Worm (Caenorhabditis elegans): ENCODE data around the gene gtf-2A2.
A peak's percentile ranks its signal among the peaks of the same experiment; 100 is the strongest.

The gtf-2A2 gene

DNA sequence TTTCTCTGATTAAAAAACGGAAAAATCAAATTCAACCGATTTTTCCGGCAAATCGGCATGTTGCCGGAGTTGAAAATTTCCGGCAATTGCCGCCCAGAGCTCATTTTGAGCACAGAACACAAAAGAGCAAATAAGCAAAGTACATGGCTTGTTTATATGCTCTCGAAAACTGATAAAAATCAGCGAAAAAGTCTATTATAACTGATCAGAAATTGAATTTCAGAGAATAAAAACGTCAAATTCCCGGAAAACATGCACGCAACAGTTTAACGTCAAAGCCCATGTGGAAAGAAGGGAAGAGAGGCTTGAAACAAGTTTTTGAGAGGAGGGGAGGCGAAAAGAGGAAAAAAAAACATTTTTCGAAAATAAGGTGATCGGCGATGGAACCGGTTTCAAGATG is 44.3 kb downstream of the gtf-2A2 start:
- no peak for TF ChIP-seq sem-2 (GFP tag; optimal IDR thresholded peaks at IDR 0.05)
- no peak for TF ChIP-seq snpc-4 (tag; optimal IDR thresholded peaks at IDR 0.05)
- no peak for TF ChIP-seq ztf-11 (tag; optimal IDR thresholded peaks at IDR 0.05)
- no peak for TF ChIP-seq drap-1 (GFP tag; optimal IDR thresholded peaks at IDR 0.05)
- TF ChIP-seq nhr-237 (tag; optimal IDR thresholded peaks at IDR 0.05) = no peak
- TF ChIP-seq nhr-76 (tag; optimal IDR thresholded peaks at IDR 0.05) = no peak
- TF ChIP-seq tbx-8 (GFP tag; optimal IDR thresholded peaks at IDR 0.05) = no peak
- no peak for TF ChIP-seq M03D4.4 (tag; optimal IDR thresholded peaks at IDR 0.05)
- no peak for TF ChIP-seq mab-5 (tag; optimal IDR thresholded peaks at IDR 0.05)
- no peak for TF ChIP-seq flh-1 (GFP tag; optimal IDR thresholded peaks at IDR 0.05)
- no peak for TF ChIP-seq nhr-2 (tag; optimal IDR thresholded peaks at IDR 0.05)
- no peak for TF ChIP-seq unc-120 (tag; optimal IDR thresholded peaks at IDR 0.05; ENCODE audit: poor library complexity, severe bottlenecking)

DNA sequence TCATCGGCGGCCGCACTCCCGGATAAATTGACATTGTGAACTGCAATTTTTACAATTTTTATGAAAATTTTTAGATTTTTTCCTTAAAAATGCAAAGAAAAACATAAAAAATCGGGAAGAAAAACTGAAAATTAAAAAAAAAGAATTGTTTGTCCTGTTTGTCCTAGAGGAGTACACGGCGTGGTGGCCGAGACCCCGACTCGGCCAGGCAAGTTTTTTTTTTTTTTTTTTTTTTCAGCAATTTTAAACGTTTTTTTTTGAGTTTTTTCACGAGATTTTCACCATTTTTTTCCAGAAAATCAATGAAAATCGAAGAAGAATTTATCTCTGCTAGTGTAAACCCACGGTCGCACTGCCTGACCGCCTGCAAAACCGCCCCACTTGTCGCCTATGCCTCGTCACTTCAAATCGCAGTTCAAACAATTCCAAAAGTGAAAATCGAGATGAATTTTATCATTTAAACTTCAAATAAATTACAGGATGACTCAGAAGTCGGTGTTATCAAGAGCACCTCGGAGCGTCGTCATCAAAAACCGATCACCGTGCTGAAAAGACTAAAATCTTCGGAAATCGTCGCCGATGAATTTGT is 48.9 kb downstream of the gtf-2A2 start, which contains the start of the genes taf-7.2 and elpc-2:
TSS of gene taf-7.2 (minus strand) at position 42 of the 589 bp plus-strand sequence.
TSS of gene elpc-2 (plus strand) at position 296 of the 589 bp plus-strand sequence.
- no peak for TF ChIP-seq ztf-11 (tag; optimal IDR thresholded peaks at IDR 0.05)
- TF ChIP-seq lin-13 (tag; optimal IDR thresholded peaks at IDR 0.05) = peak; percentile 17
